Worm (Caenorhabditis elegans) whole organism, L2 larva: ENCODE results near the gene Y38H6C.25.
A peak's percentile ranks its signal among the peaks of the same experiment; 100 is the strongest.

Source experiments
- C34F6.9 ChIP-seq: fragments of 150-350 bp; optimal IDR thresholded peaks from 2 replicates; lab custom pipeline; 2014; ENCODE audit warnings: missing biosample characterization, missing genetic modification characterization
- F13H6.1 ChIP-seq: sonication (generic microtip); optimal IDR thresholded peaks from 2 replicates; lab custom pipeline; 2016; ENCODE audit warnings: missing genetic modification characterization, missing compliant biosample characterization
- R02D3.7 ChIP-seq: fragments of 150-350 bp; optimal IDR thresholded peaks from 2 replicates; lab custom pipeline; 2014; ENCODE audit warnings: missing biosample characterization, missing genetic modification characterization
- Y55F3AM.14 ChIP-seq: fragments of 200-800 bp; sonication (Bioruptor generic); optimal IDR thresholded peaks from 2 replicates; lab custom pipeline; 2018; ENCODE audit warnings: mild to moderate bottlenecking, missing genetic modification characterization, missing compliant biosample characterization
- ZK546.5 ChIP-seq: sonication (generic microtip); optimal IDR thresholded peaks from 2 replicates; lab custom pipeline; 2017; ENCODE audit warnings: missing biosample characterization, missing genetic modification characterization
- blmp-1 ChIP-seq: sonication (generic microtip); optimal IDR thresholded peaks from 2 replicates; lab custom pipeline; 2017; ENCODE audit warnings: missing genetic modification characterization, mild to moderate bottlenecking, missing compliant biosample characterization, antibody characterized with exemption, moderate library complexity; ENCODE audit not compliant: insufficient read depth
- ceh-82 ChIP-seq: fragments of 150-350 bp; optimal IDR thresholded peaks from 2 replicates; lab custom pipeline; 2014; ENCODE audit warnings: missing biosample characterization, missing genetic modification characterization
- crh-2 ChIP-seq: sonication (generic microtip); optimal IDR thresholded peaks from 2 replicates; lab custom pipeline; 2017; ENCODE audit warnings: missing biosample characterization, missing genetic modification characterization
- dmd-4 ChIP-seq: sonication (generic microtip); optimal IDR thresholded peaks from 2 replicates; lab custom pipeline; 2017; ENCODE audit warnings: missing biosample characterization, missing genetic modification characterization
- egl-27 ChIP-seq: sonication (generic microtip); optimal IDR thresholded peaks from 3 replicates; lab custom pipeline; 2017; ENCODE audit warnings: missing biosample characterization, missing genetic modification reagents, missing genetic modification characterization
- elt-1 ChIP-seq: fragments of 150-350 bp; optimal IDR thresholded peaks from 2 replicates; lab custom pipeline; 2014; ENCODE audit warnings: missing biosample characterization, missing genetic modification characterization
- fos-1 ChIP-seq: fragments of 150-350 bp; optimal IDR thresholded peaks from 2 replicates; lab custom pipeline; 2014; ENCODE audit warnings: missing biosample characterization, missing genetic modification characterization
- gmeb-1 ChIP-seq: fragments of 150-350 bp; optimal IDR thresholded peaks from 2 replicates; lab custom pipeline; 2014; ENCODE audit warnings: missing biosample characterization, missing genetic modification characterization
- lin-11 ChIP-seq: fragments of 150-350 bp; sonication (generic microtip); optimal IDR thresholded peaks from 2 replicates; lab custom pipeline; 2014; ENCODE audit warnings: missing biosample characterization, missing genetic modification characterization, inconsistent platforms, mixed read lengths
- lin-13 ChIP-seq: fragments of 150-350 bp; optimal IDR thresholded peaks from 2 replicates; lab custom pipeline; 2014; ENCODE audit warnings: missing biosample characterization, missing genetic modification reagents, missing genetic modification characterization
- lin-39 ChIP-seq: fragments of 150-350 bp; optimal IDR thresholded peaks from 2 replicates; lab custom pipeline; 2014; ENCODE audit warnings: missing biosample characterization, missing genetic modification reagents, missing genetic modification characterization
- lsy-2 ChIP-seq, 2 experiments: fragments of 150-350 bp in 1 of 2; sonication (generic microtip) in 1 of 2; optimal IDR thresholded peaks; 2 replicates each; lab custom pipeline; 2014 to 2017; ENCODE audit warnings: missing biosample characterization in 2 of 2, missing genetic modification characterization in 2 of 2
- mab-5 ChIP-seq: fragments of 150-350 bp; optimal IDR thresholded peaks from 2 replicates; lab custom pipeline; 2014; ENCODE audit warnings: missing biosample characterization, missing genetic modification characterization
- mbf-1 ChIP-seq: sonication (generic microtip); optimal IDR thresholded peaks from 2 replicates; lab custom pipeline; 2017; ENCODE audit warnings: missing biosample characterization, missing genetic modification characterization
- mdl-1 ChIP-seq, 2 experiments: fragments of 150-350 bp in 1 of 2; sonication (generic microtip) in 1 of 2; optimal IDR thresholded peaks; 2 replicates each; lab custom pipeline; 2017; ENCODE audit warnings: missing biosample characterization in 2 of 2, missing genetic modification characterization in 2 of 2
- nhr-10 ChIP-seq: sonication (generic microtip); optimal IDR thresholded peaks from 2 replicates; lab custom pipeline; 2017; ENCODE audit warnings: missing biosample characterization, missing genetic modification characterization
- nhr-11 ChIP-seq: fragments of 150-350 bp; optimal IDR thresholded peaks from 2 replicates; lab custom pipeline; 2014; ENCODE audit warnings: missing biosample characterization, missing genetic modification characterization
- nhr-12 ChIP-seq: fragments of 150-350 bp; optimal IDR thresholded peaks from 2 replicates; lab custom pipeline; 2014; ENCODE audit warnings: missing biosample characterization, missing genetic modification characterization
- nhr-21 ChIP-seq: fragments of 150-350 bp; optimal IDR thresholded peaks from 2 replicates; lab custom pipeline; 2014; ENCODE audit warnings: missing biosample characterization, missing genetic modification characterization
- nhr-23 ChIP-seq: fragments of 150-350 bp; optimal IDR thresholded peaks from 2 replicates; lab custom pipeline; 2014; ENCODE audit warnings: missing biosample characterization, missing genetic modification reagents, missing genetic modification characterization
- nhr-6 ChIP-seq: fragments of 150-350 bp; optimal IDR thresholded peaks from 2 replicates; lab custom pipeline; 2014; ENCODE audit warnings: missing biosample characterization, missing genetic modification characterization
- nhr-77 ChIP-seq: fragments of 150-350 bp; optimal IDR thresholded peaks from 2 replicates; lab custom pipeline; 2014; ENCODE audit warnings: missing biosample characterization, missing genetic modification characterization
- peb-1 ChIP-seq: fragments of 150-350 bp; optimal IDR thresholded peaks from 2 replicates; lab custom pipeline; 2014; ENCODE audit warnings: missing biosample characterization, missing genetic modification characterization
- sma-9 ChIP-seq, 2 experiments: fragments of 150-350 bp in 1 of 2; sonication (generic microtip) in 1 of 2; optimal IDR thresholded peaks; 2 replicates each; lab custom pipeline; 2014 to 2016; ENCODE audit warnings: missing genetic modification characterization in 2 of 2, mild to moderate bottlenecking in 1 of 2, missing biosample characterization in 1 of 2, missing compliant biosample characterization in 1 of 2, missing genetic modification reagents in 1 of 2, moderate library complexity in 1 of 2
- unc-62 ChIP-seq: fragments of 150-350 bp; optimal IDR thresholded peaks from 2 replicates; lab custom pipeline; 2014; ENCODE audit warnings: missing biosample characterization, missing genetic modification reagents, missing genetic modification characterization
- ztf-11 ChIP-seq: sonication (generic microtip); optimal IDR thresholded peaks from 2 replicates; lab custom pipeline; 2017; ENCODE audit warnings: missing biosample characterization, missing genetic modification characterization

Y38H6C.25 gene

DNA sequence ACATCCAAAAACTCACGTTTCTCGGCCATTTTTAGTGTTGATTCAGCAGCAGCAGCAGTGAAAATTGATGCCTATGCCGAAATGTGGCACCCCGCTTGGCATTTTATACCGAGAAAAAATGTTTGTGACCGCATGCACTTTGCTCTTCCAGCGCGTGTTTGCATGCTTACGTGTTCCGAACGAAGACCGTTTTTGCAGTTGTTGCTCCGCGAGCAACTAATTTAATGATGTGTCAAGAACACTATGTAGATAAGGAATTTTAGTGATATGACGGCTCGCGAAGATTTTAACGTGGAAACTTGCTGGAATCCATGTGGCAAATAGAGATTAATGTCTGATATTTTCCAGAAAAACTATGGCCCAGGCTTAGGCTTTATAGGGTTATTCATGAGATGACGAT, 20.0 kb upstream of the Y38H6C.25 start, which contains the start of gene dct-16:
dct-16 (minus strand) TSS at position 78 of the 400 bp plus-strand sequence.
- TF ChIP-seq mdl-1 (tag; optimal IDR thresholded peaks at IDR 0.05; lab: Kevin White, UChicago) (peak in 1 of 2 experiments; percentile 29), crh-2 (peak; percentile 74), elt-1 (no peak), mbf-1 (tag; lab: Kevin White, UChicago) (no peak), gmeb-1 (tag; lab: Kevin White, UChicago) (peak; percentile 15), F13H6.1 (tag; lab: Kevin White, UChicago) (peak; percentile 5), fos-1 (tag; lab: Kevin White, UChicago) (peak; percentile 58), sma-9 (GFP tag; optimal IDR thresholded peaks at IDR 0.05; lab: Kevin White, UChicago) (peak; percentile 68), sma-9 (tag; optimal IDR thresholded peaks at IDR 0.05; lab: Kevin White, UChicago) (no peak)
- TF ChIP-seq, all 48 proteins: peak for 6

DNA sequence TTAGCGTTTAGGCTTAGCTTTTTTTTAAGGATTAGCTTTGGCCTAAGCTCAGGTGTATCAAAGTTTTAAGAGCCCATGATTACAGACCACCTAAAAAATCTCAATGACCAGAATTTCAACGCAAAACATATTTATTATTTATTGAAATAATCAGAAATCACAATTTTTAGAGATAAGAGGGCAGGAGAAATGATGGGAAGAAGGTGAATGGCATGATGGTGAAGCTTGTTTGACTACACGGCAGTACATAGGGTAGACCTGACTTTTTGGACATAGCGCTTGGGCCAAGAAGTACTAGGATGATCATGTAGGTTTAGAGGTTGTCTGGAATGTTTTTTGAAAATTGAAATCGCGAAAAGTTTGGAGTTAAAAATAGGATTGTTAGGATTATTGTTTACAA, 19.4 kb upstream of the Y38H6C.25 start:
- no peak for TF ChIP-seq lin-13
- TF ChIP-seq fos-1 (tag; lab: Kevin White, UChicago) = peak; percentile 34

DNA sequence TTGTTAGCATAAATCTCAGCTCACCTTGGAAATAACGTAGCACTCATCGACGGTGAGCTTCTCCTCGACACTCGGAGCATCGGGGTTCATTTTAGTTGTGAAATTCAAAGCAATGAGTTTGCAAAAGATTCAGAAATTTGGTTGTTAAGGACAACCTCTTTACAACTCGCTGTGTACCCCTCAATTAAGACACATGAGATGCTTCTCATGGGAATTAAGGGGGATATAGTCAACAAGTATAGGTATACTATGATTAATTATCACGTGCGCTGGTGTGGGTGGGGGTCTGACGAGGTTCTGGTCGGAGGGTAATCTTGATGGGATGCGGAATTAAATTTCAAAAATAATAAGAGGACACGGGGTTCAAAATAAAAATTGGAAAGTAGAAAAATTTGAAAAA, 18.6 kb upstream of the Y38H6C.25 start, which contains the start of gene dct-14:
dct-14 (minus strand) TSS at position 101 of the 400 bp plus-strand sequence.
- no peak for TF ChIP-seq lin-39 (tag; lab: Kevin White, UChicago)
- TF ChIP-seq nhr-10 (tag; lab: Kevin White, UChicago) = no peak
- TF ChIP-seq C34F6.9 (tag; lab: Kevin White, UChicago) = no peak
- no peak for TF ChIP-seq nhr-11 (tag; lab: Kevin White, UChicago)
- no peak for TF ChIP-seq unc-62 (GFP tag; lab: Kevin White, UChicago)
- no peak for TF ChIP-seq lsy-2 (tag; optimal IDR thresholded peaks at IDR 0.05; lab: Kevin White, UChicago)
- TF ChIP-seq sma-9 (GFP tag; optimal IDR thresholded peaks at IDR 0.05; lab: Kevin White, UChicago) = no peak
- TF ChIP-seq sma-9 (tag; optimal IDR thresholded peaks at IDR 0.05; lab: Kevin White, UChicago) = no peak
- TF ChIP-seq dmd-4 (tag; lab: Kevin White, UChicago) = no peak
- TF ChIP-seq Y55F3AM.14 (GFP tag; lab: Kevin White, UChicago) = no peak

DNA sequence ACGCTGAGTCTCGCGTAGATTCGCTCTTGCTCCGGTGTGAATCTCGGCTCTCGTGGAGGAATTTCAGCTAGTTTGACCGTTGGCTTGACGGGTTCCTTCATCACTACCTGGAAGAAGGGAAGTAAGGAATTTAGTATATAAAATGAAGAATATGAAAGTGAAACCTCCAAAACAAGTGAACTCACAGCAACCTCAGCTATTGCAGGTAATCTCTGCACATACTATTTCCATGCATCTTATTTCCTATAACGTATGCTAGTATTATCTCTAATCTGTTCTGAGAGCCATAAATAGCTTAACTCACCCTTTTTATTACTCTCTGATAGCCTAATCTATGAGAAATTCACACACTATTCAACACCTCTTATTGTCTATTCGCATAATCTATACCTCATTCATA, 14.0 kb upstream of the Y38H6C.25 start, which contains the start of gene Y38H6C.4:
Y38H6C.4 (minus strand) TSS at position 101 of the 400 bp plus-strand sequence.
- no peak for TF ChIP-seq R02D3.7
- TF ChIP-seq nhr-6 (tag; lab: Kevin White, UChicago) = no peak
- TF ChIP-seq C34F6.9 (tag; lab: Kevin White, UChicago) = no peak
- TF ChIP-seq ZK546.5 = no peak
- no peak for TF ChIP-seq ceh-82 (tag; lab: Kevin White, UChicago)
- no peak for TF ChIP-seq sma-9 (GFP tag; optimal IDR thresholded peaks at IDR 0.05; lab: Kevin White, UChicago)
- no peak for TF ChIP-seq sma-9 (tag; optimal IDR thresholded peaks at IDR 0.05; lab: Kevin White, UChicago)
- TF ChIP-seq F13H6.1 (tag; lab: Kevin White, UChicago) = no peak
- TF ChIP-seq nhr-77 (tag; lab: Kevin White, UChicago) = no peak
- no peak for TF ChIP-seq peb-1 (tag; lab: Kevin White, UChicago)

DNA sequence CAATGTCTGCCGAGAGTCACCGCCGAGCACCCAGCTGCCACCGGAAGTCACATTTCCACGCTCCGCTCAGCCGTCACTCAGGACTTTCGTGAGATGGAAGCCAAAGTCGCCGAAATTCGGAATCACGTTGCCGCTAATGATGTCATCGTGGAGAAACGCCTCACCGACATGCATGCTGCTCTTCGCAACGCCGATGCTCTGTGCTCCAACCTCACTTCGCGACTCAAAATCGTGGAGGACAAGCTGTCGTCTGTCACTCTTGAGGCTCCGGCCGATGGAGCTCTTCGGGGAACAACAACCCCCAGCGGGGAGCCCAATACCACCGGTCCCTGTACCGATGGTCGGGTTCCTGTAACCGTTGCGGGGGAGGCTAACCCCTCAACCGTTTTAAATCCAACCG, 12.5 kb upstream of the Y38H6C.25 start:
- TF ChIP-seq nhr-6 (tag; lab: Kevin White, UChicago) = no peak

DNA sequence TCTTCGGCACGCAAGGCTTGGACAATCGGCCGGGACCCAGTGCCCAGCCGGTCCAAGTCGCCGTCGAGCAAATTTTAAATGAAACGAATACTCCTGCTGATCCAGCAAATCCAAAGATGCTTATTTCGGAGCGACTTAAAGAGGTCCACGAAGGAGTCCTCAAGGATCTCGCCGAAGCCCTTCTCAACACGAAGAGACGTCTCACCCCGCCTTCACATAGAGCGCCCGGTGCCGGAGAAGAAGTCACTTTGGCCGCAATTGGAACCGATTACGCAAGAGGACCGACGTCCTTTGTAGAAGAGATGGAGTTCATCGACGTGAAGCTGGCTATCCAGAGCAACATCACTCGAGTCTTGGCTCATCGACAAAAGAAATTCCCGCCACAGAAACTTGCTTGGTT, 9.6 kb upstream of the Y38H6C.25 start:
- TF ChIP-seq nhr-6 (tag; lab: Kevin White, UChicago) (no peak), mab-5 (tag; lab: Kevin White, UChicago) (no peak), nhr-21 (no peak), lin-11 (tag; lab: Kevin White, UChicago) (no peak), blmp-1 (tag; lab: Kevin White, UChicago) (no peak), nhr-23 (no peak), R02D3.7 (no peak), egl-27 (tag; lab: Kevin White, UChicago) (no peak), nhr-12 (no peak), ztf-11 (tag; lab: Kevin White, UChicago) (no peak), ceh-82 (tag; lab: Kevin White, UChicago) (no peak), lin-13 (no peak)
